Worm (Caenorhabditis elegans): Measurements from ENCODE around the gene srab-6.

Gene srab-6

DNA sequence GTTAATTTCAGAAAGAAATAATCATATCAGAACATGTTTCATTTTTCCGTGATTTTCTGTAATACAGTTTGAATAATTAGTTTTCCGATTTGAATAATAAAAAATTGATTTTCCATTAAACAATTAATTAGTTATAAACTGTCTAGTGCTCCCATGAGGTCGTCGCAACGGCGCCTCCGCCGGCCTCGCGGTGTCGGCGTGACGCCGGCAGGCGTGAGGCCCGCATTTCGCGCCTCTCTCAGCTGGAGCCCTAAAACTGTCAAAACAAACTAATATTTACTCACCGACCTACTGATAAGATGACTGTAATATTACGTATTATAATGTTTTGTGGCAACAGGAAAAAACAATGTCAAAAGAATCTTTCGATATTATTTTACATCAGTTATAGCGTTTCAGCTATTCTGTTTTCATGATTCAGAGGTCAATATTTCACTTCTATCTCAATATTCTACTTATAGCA lies 18.4 kb downstream of the srab-6 start, which contains the start of gene F02C9.2:
Gene F02C9.2, plus strand, starts transcription at position 413 of the 463 bp plus-strand sequence.
- TF ChIP-seq mab-5 (tag; optimal IDR thresholded peaks at IDR 0.05) = no peak
- TF ChIP-seq nhr-28 (tag; optimal IDR thresholded peaks at IDR 0.05) = no peak
- no peak for TF ChIP-seq snpc-4 (tag; optimal IDR thresholded peaks at IDR 0.05)
- TF ChIP-seq ceh-39 (tag; optimal IDR thresholded peaks at IDR 0.05) = no peak
- no peak for TF ChIP-seq mls-2 (tag; optimal IDR thresholded peaks at IDR 0.05)
- TF ChIP-seq unc-120 (tag; optimal IDR thresholded peaks at IDR 0.05; ENCODE audit: poor library complexity, severe bottlenecking) = no peak
- TF ChIP-seq lsy-2 (tag; optimal IDR thresholded peaks at IDR 0.05) = no peak
- TF ChIP-seq mep-1 (tag; optimal IDR thresholded peaks at IDR 0.05) = no peak
- no peak for TF ChIP-seq hlh-1 (tag; optimal IDR thresholded peaks at IDR 0.05)
- TF ChIP-seq unc-62 (GFP tag; optimal IDR thresholded peaks at IDR 0.05) = no peak
- TF ChIP-seq elt-3 (tag; optimal IDR thresholded peaks at IDR 0.05) = no peak
- TF ChIP-seq ces-1 (GFP tag; optimal IDR thresholded peaks at IDR 0.05) = no peak
- TF ChIP-seq lin-13 (tag; optimal IDR thresholded peaks at IDR 0.05) = no peak
- no peak for TF ChIP-seq nhr-2 (tag; optimal IDR thresholded peaks at IDR 0.05)
- TF ChIP-seq nhr-76 (tag; optimal IDR thresholded peaks at IDR 0.05) = no peak
- no peak for TF ChIP-seq blmp-1 (tag; optimal IDR thresholded peaks at IDR 0.05)
- TF ChIP-seq elt-1 (tag; optimal IDR thresholded peaks at IDR 0.05; ENCODE audit: borderline replicate concordance, insufficient read depth) = no peak

DNA sequence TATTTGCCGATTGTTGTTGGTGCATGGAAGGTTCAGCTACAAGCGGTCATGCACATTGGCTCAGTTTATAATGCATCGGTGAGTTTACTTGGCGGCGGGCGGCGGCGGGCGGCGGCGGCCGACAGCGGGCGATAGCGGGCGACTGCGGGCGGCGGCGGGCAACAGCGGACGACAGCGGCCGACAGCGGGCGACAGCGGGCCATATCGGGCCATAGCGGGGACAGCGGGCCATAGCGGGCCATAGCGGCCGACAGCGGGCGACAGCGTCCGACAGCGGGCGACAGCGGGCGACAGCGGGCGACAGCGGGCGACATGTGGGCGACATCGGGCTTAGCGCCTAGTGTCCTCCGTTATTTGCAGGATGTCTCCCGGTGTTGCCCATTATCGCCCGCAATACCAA lies 19.6 kb downstream of the srab-6 start:
- TF ChIP-seq ham-2 (GFP tag; optimal IDR thresholded peaks at IDR 0.05) (no peak), mls-2 (tag; optimal IDR thresholded peaks at IDR 0.05) (peak; percentile 34)

DNA sequence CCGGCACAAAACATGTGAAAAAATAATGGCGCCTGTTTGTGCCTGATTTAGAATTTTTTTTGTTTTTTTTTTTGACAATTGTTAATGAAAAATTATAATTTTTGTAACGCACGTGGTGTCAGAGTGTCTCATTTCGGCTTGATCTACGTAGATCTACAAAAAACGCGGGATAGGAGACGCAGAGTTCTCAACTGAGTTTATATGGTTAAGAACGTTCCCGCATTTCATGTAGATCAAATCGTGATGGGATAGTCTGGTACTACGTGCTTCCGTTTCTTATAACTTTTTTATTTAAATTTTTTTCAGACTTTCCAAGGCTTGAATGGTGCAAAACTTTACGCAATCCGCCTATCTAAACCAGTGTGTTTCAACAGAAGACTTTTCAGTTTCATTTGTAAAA lies 23.0 kb downstream of the srab-6 start, which contains the start of gene tat-6:
Gene tat-6, plus strand, starts transcription at position 301 of the 400 bp plus-strand sequence.
- TF ChIP-seq elt-3 (tag; optimal IDR thresholded peaks at IDR 0.05) (no peak), sptf-1 (tag; optimal IDR thresholded peaks at IDR 0.05) (no peak), unc-62 (GFP tag; optimal IDR thresholded peaks at IDR 0.05) (no peak), nhr-2 (tag; optimal IDR thresholded peaks at IDR 0.05) (no peak), ceh-39 (tag; optimal IDR thresholded peaks at IDR 0.05) (no peak), mep-1 (tag; optimal IDR thresholded peaks at IDR 0.05) (no peak), sem-2 (GFP tag; optimal IDR thresholded peaks at IDR 0.05) (no peak), elt-1 (tag; optimal IDR thresholded peaks at IDR 0.05; ENCODE audit: borderline replicate concordance, insufficient read depth) (no peak), mls-2 (tag; optimal IDR thresholded peaks at IDR 0.05) (no peak), bed-3 (GFP tag; optimal IDR thresholded peaks at IDR 0.05) (no peak), nhr-76 (tag; optimal IDR thresholded peaks at IDR 0.05) (no peak), cnd-1 (tag; optimal IDR thresholded peaks at IDR 0.05) (no peak), snpc-4 (tag; optimal IDR thresholded peaks at IDR 0.05) (no peak), lin-13 (tag; optimal IDR thresholded peaks at IDR 0.05) (no peak), unc-39 (tag; optimal IDR thresholded peaks at IDR 0.05) (no peak), ceh-43 (GFP tag; optimal IDR thresholded peaks at IDR 0.05) (no peak), ztf-11 (tag; optimal IDR thresholded peaks at IDR 0.05) (no peak), nhr-12 (tag; optimal IDR thresholded peaks at IDR 0.05) (no peak)

DNA sequence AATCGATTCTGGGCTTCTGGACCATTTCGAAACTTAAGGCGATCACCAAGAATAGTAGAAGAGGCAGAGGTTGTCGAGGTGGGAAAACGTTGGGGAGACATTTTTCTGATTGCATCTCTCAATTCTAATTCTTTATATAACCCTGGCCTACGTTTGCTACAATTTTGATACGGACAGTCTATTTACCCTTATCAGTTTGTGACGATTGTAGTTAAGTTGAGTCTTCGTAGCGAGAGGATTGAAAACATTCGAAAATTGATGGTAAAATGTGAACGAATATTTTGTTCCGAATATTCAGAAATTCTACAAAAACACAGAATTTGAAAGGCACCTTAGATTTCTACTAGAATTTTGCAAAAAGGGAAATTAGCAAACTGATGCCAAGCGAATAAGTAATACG lies 24.1 kb downstream of the srab-6 start, which contains the start of gene Y73C8C.10:
Gene Y73C8C.10, minus strand, starts transcription at position 101 of the 400 bp plus-strand sequence.
- TF ChIP-seq lin-13 (tag; optimal IDR thresholded peaks at IDR 0.05) = no peak
- TF ChIP-seq flh-1 (GFP tag; optimal IDR thresholded peaks at IDR 0.05) = no peak
- TF ChIP-seq elt-1 (tag; optimal IDR thresholded peaks at IDR 0.05; ENCODE audit: borderline replicate concordance, insufficient read depth) = no peak
- no peak for TF ChIP-seq nhr-2 (tag; optimal IDR thresholded peaks at IDR 0.05)
- TF ChIP-seq elt-3 (tag; optimal IDR thresholded peaks at IDR 0.05) = no peak
- TF ChIP-seq ceh-43 (GFP tag; optimal IDR thresholded peaks at IDR 0.05) = no peak
- TF ChIP-seq drap-1 (GFP tag; optimal IDR thresholded peaks at IDR 0.05) = no peak
- no peak for TF ChIP-seq pha-4 (tag; optimal IDR thresholded peaks at IDR 0.05)
- no peak for TF ChIP-seq nhr-28 (tag; optimal IDR thresholded peaks at IDR 0.05)
- no peak for TF ChIP-seq ceh-39 (tag; optimal IDR thresholded peaks at IDR 0.05)
- TF ChIP-seq snpc-4 (tag; optimal IDR thresholded peaks at IDR 0.05) = no peak
- no peak for TF ChIP-seq lin-32 (GFP tag; optimal IDR thresholded peaks at IDR 0.05)
- TF ChIP-seq unc-39 (tag; optimal IDR thresholded peaks at IDR 0.05) = no peak
- no peak for TF ChIP-seq nhr-237 (tag; optimal IDR thresholded peaks at IDR 0.05)
- TF ChIP-seq M03D4.4 (tag; optimal IDR thresholded peaks at IDR 0.05) = no peak

DNA sequence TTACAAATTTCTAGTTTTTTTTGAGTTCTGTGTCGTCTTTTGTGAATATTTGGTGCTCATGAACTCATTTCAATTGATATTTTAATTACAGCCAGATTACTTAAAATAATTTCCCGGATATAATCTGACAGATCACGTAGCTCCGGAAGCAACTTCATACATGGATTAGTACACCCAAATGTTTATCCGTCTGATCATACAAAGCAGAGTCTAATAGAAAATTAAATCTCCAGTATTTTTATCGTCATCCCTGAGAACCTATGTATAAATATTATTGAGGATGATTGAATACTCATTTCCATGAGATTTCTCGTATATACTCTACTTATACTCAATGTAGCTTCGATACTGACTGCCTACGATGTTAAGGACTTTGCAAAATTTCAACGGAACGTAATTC lies 26.9 kb downstream of the srab-6 start, which contains the start of gene Y73C8C.12:
Gene Y73C8C.12, plus strand, starts transcription at position 301 of the 400 bp plus-strand sequence.
- TF ChIP-seq nhr-2 (tag; optimal IDR thresholded peaks at IDR 0.05) (no peak), snpc-4 (tag; optimal IDR thresholded peaks at IDR 0.05) (no peak), hlh-1 (tag; optimal IDR thresholded peaks at IDR 0.05) (no peak), lsy-2 (tag; optimal IDR thresholded peaks at IDR 0.05) (no peak), nhr-28 (tag; optimal IDR thresholded peaks at IDR 0.05) (no peak), ham-2 (GFP tag; optimal IDR thresholded peaks at IDR 0.05) (no peak), ceh-83 (GFP tag; optimal IDR thresholded peaks at IDR 0.05) (no peak), ceh-39 (tag; optimal IDR thresholded peaks at IDR 0.05) (no peak), mep-1 (tag; optimal IDR thresholded peaks at IDR 0.05) (no peak), M03D4.4 (tag; optimal IDR thresholded peaks at IDR 0.05) (no peak), drap-1 (GFP tag; optimal IDR thresholded peaks at IDR 0.05) (no peak), cnd-1 (tag; optimal IDR thresholded peaks at IDR 0.05) (no peak), sptf-1 (tag; optimal IDR thresholded peaks at IDR 0.05) (no peak), lin-32 (GFP tag; optimal IDR thresholded peaks at IDR 0.05) (no peak)

Data from whole organism, mixed stage, embryonic.